Fruit fly (Drosophila melanogaster): ENCODE results near the gene Sgs3.

Gene Sgs3

dm6 chr3L:11533704-11534319 is 21.8 kb downstream of the Sgs3 start (continued):
- TF ChIP-seq CG15011 (GFP tag; optimal IDR thresholded peaks at IDR 0.05) (peak; percentile 17), Dad (GFP tag; optimal IDR thresholded peaks at IDR 0.05) (peak; percentile 49), Vsx1 (GFP tag; optimal IDR thresholded peaks at IDR 0.05) (peak; percentile 32), CG10959 (GFP tag; IDR thresholded peaks at IDR 0.05) (no peak), CTCF (GFP tag; optimal IDR thresholded peaks at IDR 0.05) (no peak), h (optimal IDR thresholded peaks at IDR 0.05) (no peak), CG17568 (GFP tag; optimal IDR thresholded peaks at IDR 0.05) (peak; percentile 25), CG2712 (tag; optimal IDR thresholded peaks at IDR 0.05) (peak; percentile 17), CG1603 (tag; optimal IDR thresholded peaks at IDR 0.05) (peak; percentile 9), Eip74EF (GFP tag; optimal IDR thresholded peaks at IDR 0.05) (peak in 1 of 2 experiments; percentile 32), zf30C (GFP tag; optimal IDR thresholded peaks at IDR 0.05) (peak; percentile 18), CG13296 (GFP tag; optimal IDR thresholded peaks at IDR 0.05) (peak; percentile 59), sr (GFP tag; IDR thresholded peaks at IDR 0.05) (no peak), CG18262 (tag; optimal IDR thresholded peaks at IDR 0.05) (peak; percentile 36), CG17385 (GFP tag; optimal IDR thresholded peaks at IDR 0.05) (peak; percentile 48), slbo (GFP tag; IDR thresholded peaks at IDR 0.05) (peak; percentile 66), schlank (tag; optimal IDR thresholded peaks at IDR 0.05) (peak; percentile 23), Aef1 (GFP tag; IDR thresholded peaks at IDR 0.05) (peak; percentile 13; the same call in 1 of the 3 replicates), Dip2 (GFP tag; IDR thresholded peaks at IDR 0.05) (no peak), zfh2 (GFP tag; optimal IDR thresholded peaks at IDR 0.05) (peak; percentile 19), pzg (GFP tag; optimal IDR thresholded peaks at IDR 0.05) (no peak), CG12942 (GFP tag; optimal IDR thresholded peaks at IDR 0.05) (no peak), CG12391 (tag; optimal IDR thresholded peaks at IDR 0.05) (peak; percentile 17), ci (GFP tag; IDR thresholded peaks at IDR 0.05) (no peak), CG2129 (GFP tag; IDR thresholded peaks at IDR 0.05; ENCODE audit: partially characterized antibody) (no peak), CG12299 (tag; optimal IDR thresholded peaks at IDR 0.05) (peak; percentile 3), corto (GFP tag; optimal IDR thresholded peaks at IDR 0.05) (no peak), Hr39 (optimal IDR thresholded peaks at IDR 0.05) (no peak), CG4707 (GFP tag; optimal IDR thresholded peaks at IDR 0.05) (no peak), chif (GFP tag; optimal IDR thresholded peaks at IDR 0.05) (peak in 1 of 2 experiments; percentile 18), CG34224 (GFP tag; IDR thresholded peaks at IDR 0.05; ENCODE audit: partially characterized antibody) (0 out of 3 replicates have a peak, but pooled peaks have one; percentile 14), NFAT (GFP tag; IDR thresholded peaks at IDR 0.05) (peak; percentile 4; the same call in 1 of the 2 replicates), CoRest (tag; optimal IDR thresholded peaks at IDR 0.05) (peak; percentile 58), Sox100B (GFP tag; optimal IDR thresholded peaks at IDR 0.05) (peak; percentile 66), CG42726 (GFP tag; IDR thresholded peaks at IDR 0.05; ENCODE audit: partially characterized antibody) (no peak), CG8281 (tag; optimal IDR thresholded peaks at IDR 0.05) (peak; percentile 16), CG18764 (GFP tag; optimal IDR thresholded peaks at IDR 0.05) (no peak), NfI (GFP tag; optimal IDR thresholded peaks at IDR 0.05) (peak; percentile 32), H15 (GFP tag; IDR thresholded peaks at IDR 0.05) (0 out of 3 replicates have a peak, but pooled peaks have one; percentile 5), Bgb (GFP tag; IDR thresholded peaks at IDR 0.05; ENCODE audit: partially characterized antibody) (no peak), fd3F (GFP tag; optimal IDR thresholded peaks at IDR 0.05) (peak; percentile 44), en (GFP tag; optimal IDR thresholded peaks at IDR 0.05) (peak; percentile 29), Oli (tag; optimal IDR thresholded peaks at IDR 0.05) (peak; percentile 54), Meics (GFP tag; optimal IDR thresholded peaks at IDR 0.05) (peak; percentile 68), Med (GFP tag) (peak; percentile 84), dysf (GFP tag; IDR thresholded peaks at IDR 0.05) (peak; percentile 67; the same call in 2 of the 3 replicates), Rx (GFP tag; IDR thresholded peaks at IDR 0.05) (no peak), CG5245 (GFP tag; optimal IDR thresholded peaks at IDR 0.05) (no peak), vfl (GFP tag; optimal IDR thresholded peaks at IDR 0.05) (peak; percentile 2), Trl (optimal IDR thresholded peaks at IDR 0.05) (no peak), Trl (GFP tag; optimal IDR thresholded peaks at IDR 0.05) (peak; percentile 38)

Data from whole organism, embryonic.